Worm (Caenorhabditis elegans) whole organism, L3 larva: Measurements from ENCODE around the gene Y15E3A.5.
A peak's percentile ranks its signal among the peaks of the same experiment; 100 is the strongest.

ENCODE experiments used
- R02D3.7 ChIP-seq: fragments of 150-350 bp; optimal IDR thresholded peaks from 2 replicates; lab custom pipeline; 2014; ENCODE audit warnings: missing biosample characterization, missing genetic modification characterization
- lin-39 ChIP-seq: fragments of 150-350 bp; optimal IDR thresholded peaks from 2 replicates; lab custom pipeline; 2018; ENCODE audit warnings: missing biosample characterization, missing genetic modification reagents, missing genetic modification characterization
- nhr-25 ChIP-seq: sonication (generic microtip); optimal IDR thresholded peaks from 2 replicates; lab custom pipeline; 2017; ENCODE audit warnings: missing biosample characterization, missing genetic modification characterization
- unc-62 ChIP-seq: fragments of 150-350 bp; sonication (generic microtip); optimal IDR thresholded peaks from 4 replicates; lab custom pipeline; 2014; ENCODE audit warnings: missing biosample characterization, missing genetic modification reagents, missing genetic modification characterization
- zag-1 ChIP-seq: fragments of 150-350 bp; optimal IDR thresholded peaks from 2 replicates; lab custom pipeline; 2014; ENCODE audit warnings: missing biosample characterization, missing genetic modification characterization
- ztf-11 ChIP-seq: fragments of 150-350 bp; optimal IDR thresholded peaks from 2 replicates; lab custom pipeline; 2014; ENCODE audit warnings: missing biosample characterization, missing genetic modification characterization

DNA sequence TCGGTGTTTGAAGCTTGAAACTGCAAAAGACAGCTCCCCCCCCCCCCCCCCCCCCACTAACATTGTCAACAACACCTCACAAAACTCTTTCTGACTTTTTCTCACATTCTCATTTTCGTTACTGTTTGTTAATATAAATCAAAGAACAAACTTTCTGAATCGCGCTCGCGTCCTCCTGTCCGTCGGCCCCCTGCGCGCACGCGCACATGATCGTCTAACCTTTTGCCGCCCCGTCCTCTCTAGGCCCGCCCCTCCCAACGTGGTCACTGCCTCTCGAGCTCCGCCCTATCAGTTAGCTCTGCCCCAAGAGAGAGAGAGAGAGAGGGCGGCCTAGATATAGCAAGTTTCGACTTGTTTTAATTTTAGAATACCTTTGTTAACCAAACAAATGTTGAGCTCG lies 385 bp downstream of the Y15E3A.5 start:
- TF ChIP-seq unc-62 (GFP tag; lab: Kevin White, UChicago) (no peak), ztf-11 (tag; lab: Kevin White, UChicago) (no peak), lin-39 (tag; lab: Kevin White, UChicago) (peak; percentile 62), R02D3.7 (tag; lab: Kevin White, UChicago) (no peak), nhr-25 (tag; lab: Kevin White, UChicago) (no peak), zag-1 (tag; lab: Kevin White, UChicago) (no peak)
